Fruit fly (Drosophila melanogaster) whole organism, prepupa: Measurements from ENCODE around the gene CG2839.

Experiments
- CG10669 ChIP-seq: fragments of 200-800 bp; sonication (Bioruptor generic); optimal IDR thresholded peaks from 3 replicates; lab custom pipeline; 2018; ENCODE audit warnings: missing biosample characterization, mild to moderate bottlenecking, missing genetic modification characterization, moderate library complexity
- CG6854 ChIP-seq: fragments of 200-800 bp; sonication (Bioruptor generic); optimal IDR thresholded peaks from 2 replicates; lab custom pipeline; 2017; ENCODE audit warnings: missing biosample characterization, mild to moderate bottlenecking, missing genetic modification characterization
- Lpt ChIP-seq: fragments of 200-800 bp; sonication (Bioruptor generic); optimal IDR thresholded peaks from 3 replicates; lab custom pipeline; 2016; ENCODE audit warnings: missing biosample characterization, missing genetic modification characterization
- Met ChIP-seq: fragments of 200-800 bp; sonication (Bioruptor generic); optimal IDR thresholded peaks from 3 replicates; lab custom pipeline; 2016; ENCODE audit warnings: missing biosample characterization, missing genetic modification characterization
- Sox15 ChIP-seq: fragments of 200-800 bp; sonication (Bioruptor generic); optimal IDR thresholded peaks from 3 replicates; lab custom pipeline; 2016; ENCODE audit warnings: missing biosample characterization, missing genetic modification characterization
- esn ChIP-seq: fragments of 200-800 bp; sonication (Bioruptor generic); optimal IDR thresholded peaks from 2 replicates; lab custom pipeline; 2016; ENCODE audit warnings: missing biosample characterization, mild to moderate bottlenecking, missing genetic modification characterization, moderate library complexity
- lz ChIP-seq: fragments of 200-800 bp; sonication (Bioruptor generic); optimal IDR thresholded peaks from 3 replicates; lab custom pipeline; 2016; ENCODE audit warnings: missing biosample characterization, missing genetic modification characterization
- svp ChIP-seq: fragments of 200-800 bp; sonication (Bioruptor generic); peaks from one replicate; lab custom pipeline; 2016; ENCODE audit warnings: missing biosample characterization, missing genetic modification characterization

DNA sequence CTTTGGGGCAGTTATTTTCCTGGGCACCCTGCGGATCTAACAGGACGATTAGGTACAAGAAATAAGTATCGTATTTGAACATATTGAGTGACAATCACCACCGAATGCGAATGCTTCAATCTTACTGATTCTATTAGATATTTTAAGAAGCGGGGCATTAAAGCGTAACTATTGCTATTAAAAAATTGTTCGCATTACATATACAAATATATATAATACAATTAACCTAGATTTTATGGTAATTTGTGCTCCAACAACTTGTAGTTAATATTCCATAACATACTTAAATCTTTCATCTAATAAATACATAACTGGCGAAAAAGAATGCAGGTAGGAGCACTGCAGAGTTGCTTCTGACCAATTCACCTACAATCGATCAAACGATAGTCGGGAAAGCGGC, 4.4 kb upstream of the CG2839 start, which contains the start of gene lectin-21Cb:
- no peak for TF ChIP-seq Sox15
- no peak for TF ChIP-seq Met (GFP tag; lab: Kevin White, UChicago)
- no peak for TF ChIP-seq lz
- TF ChIP-seq CG10669 (GFP tag; lab: Kevin White, UChicago) = no peak
- TF ChIP-seq esn = no peak
- no peak for TF ChIP-seq Lpt (GFP tag; lab: Kevin White, UChicago)
- TF ChIP-seq CG6854 (GFP tag; lab: Kevin White, UChicago) = no peak
- no peak for TF ChIP-seq svp
